Worm (Caenorhabditis elegans) whole organism, L4/young adult: Measurements from ENCODE around the gene C09B8.4.

Source experiments
- W03F9.2 ChIP-seq: fragments of 150-350 bp; optimal IDR thresholded peaks from 2 replicates; lab custom pipeline; 2014; ENCODE audit warnings: missing biosample characterization, missing genetic modification characterization
- dao-5 ChIP-seq: sonication (generic microtip); optimal IDR thresholded peaks from 2 replicates; lab custom pipeline; 2016; ENCODE audit warnings: missing genotype, missing genetic modification characterization, moderate library complexity, missing compliant biosample characterization
- him-1 ChIP-seq: sonication (generic microtip); optimal IDR thresholded peaks from 2 replicates; lab custom pipeline; 2016; ENCODE audit warnings: missing genotype, missing genetic modification reagents, missing genetic modification characterization, missing compliant biosample characterization

DNA sequence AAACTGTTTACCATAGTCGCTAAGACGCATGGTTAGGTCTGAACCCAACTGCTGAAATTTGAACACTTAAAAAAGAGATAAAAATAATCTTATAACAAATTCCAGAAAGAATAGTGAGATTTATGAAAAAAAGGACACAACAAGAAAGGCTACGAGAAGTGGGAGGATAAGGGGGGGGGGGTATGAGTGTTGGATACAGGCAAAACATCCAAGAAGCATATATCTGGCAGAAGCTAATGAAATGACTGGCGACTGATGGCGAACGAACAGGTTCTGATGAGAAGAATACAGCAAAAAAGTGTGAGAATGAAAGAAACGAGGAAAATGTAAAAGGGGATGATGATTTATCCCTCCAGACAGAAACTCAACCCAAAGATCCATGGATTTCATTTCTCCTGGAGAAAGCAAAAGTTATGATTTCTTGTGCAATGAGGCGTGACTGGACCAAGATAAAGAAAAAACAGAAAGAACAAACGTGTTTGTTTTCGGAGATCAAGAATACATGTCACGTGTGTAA is 46.3 kb upstream of the C09B8.4 start, which contains the start of gene ptr-4:
- no peak for TF ChIP-seq him-1 (tag; lab: Kevin White, UChicago)
- no peak for TF ChIP-seq dao-5 (tag; lab: Kevin White, UChicago)
- no peak for TF ChIP-seq W03F9.2 (tag; lab: Kevin White, UChicago)
